Worm (Caenorhabditis elegans) whole organism, L3 larva: ENCODE measurements around the gene W09D10.4.

ENCODE experiments used
- R02D3.7 ChIP-seq: fragments of 150-350 bp; optimal IDR thresholded peaks from 2 replicates; lab custom pipeline; 2014; ENCODE audit warnings: missing biosample characterization, missing genetic modification characterization
- ZK546.5 ChIP-seq: sonication (generic microtip); optimal IDR thresholded peaks from 2 replicates; lab custom pipeline; 2017; ENCODE audit warnings: missing biosample characterization, missing genetic modification characterization
- aly-2 ChIP-seq: fragments of 150-350 bp; optimal IDR thresholded peaks from 2 replicates; lab custom pipeline; 2014; ENCODE audit warnings: missing biosample characterization, missing genetic modification characterization
- ama-1 ChIP-seq: fragments of 150-350 bp; optimal IDR thresholded peaks from 2 replicates; lab custom pipeline; 2018
- ceh-16 ChIP-seq: sonication (generic microtip); optimal IDR thresholded peaks from 2 replicates; lab custom pipeline; 2017; ENCODE audit warnings: missing biosample characterization, missing genetic modification characterization
- ceh-28 ChIP-seq: fragments of 150-350 bp; optimal IDR thresholded peaks from 2 replicates; lab custom pipeline; 2014; ENCODE audit warnings: missing biosample characterization, missing genetic modification reagents, missing genetic modification characterization
- ceh-82 ChIP-seq: fragments of 150-350 bp; optimal IDR thresholded peaks from 2 replicates; lab custom pipeline; 2014; ENCODE audit warnings: missing biosample characterization, missing genetic modification characterization
- ceh-9 ChIP-seq: sonication (generic microtip); optimal IDR thresholded peaks from 2 replicates; lab custom pipeline; 2018; ENCODE audit warnings: missing biosample characterization, missing genetic modification characterization
- daf-12 ChIP-seq: fragments of 150-350 bp; optimal IDR thresholded peaks from 2 replicates; lab custom pipeline; 2014; ENCODE audit warnings: missing biosample characterization, missing genetic modification reagents, missing genetic modification characterization
- egl-27 ChIP-seq: sonication (generic microtip); optimal IDR thresholded peaks from 4 replicates; lab custom pipeline; 2017; ENCODE audit warnings: missing biosample characterization, missing genetic modification reagents, missing genetic modification characterization
- egl-5 ChIP-seq: fragments of 150-350 bp; optimal IDR thresholded peaks from 2 replicates; lab custom pipeline; 2017; ENCODE audit warnings: missing biosample characterization, missing genetic modification reagents, missing genetic modification characterization, inconsistent platforms
- elt-1 ChIP-seq: fragments of 150-350 bp; optimal IDR thresholded peaks from 2 replicates; lab custom pipeline; 2014; ENCODE audit warnings: missing biosample characterization, missing genetic modification characterization
- elt-2 ChIP-seq: sonication (generic microtip); optimal IDR thresholded peaks from 2 replicates; lab custom pipeline; 2016; ENCODE audit warnings: missing genetic modification reagents, mild to moderate bottlenecking, missing genetic modification characterization, missing compliant biosample characterization
- elt-3 ChIP-seq, 3 experiments: fragments of 150-350 bp in 1 of 3; sonication (generic microtip) in 2 of 3; optimal IDR thresholded peaks; 2 replicates in 2 of 3; 4 replicates in 1 of 3; lab custom pipeline; 2014 to 2017; ENCODE audit warnings: missing biosample characterization in 3 of 3, missing genetic modification characterization in 3 of 3
- eor-1 ChIP-seq, 2 experiments: fragments of 150-350 bp; optimal IDR thresholded peaks; 2 replicates each; lab custom pipeline; 2014 to 2018; ENCODE audit warnings: missing biosample characterization in 2 of 2, missing genetic modification characterization in 2 of 2
- fkh-10 ChIP-seq: sonication (generic microtip); optimal IDR thresholded peaks from 2 replicates; lab custom pipeline; 2017; ENCODE audit warnings: missing biosample characterization, missing genetic modification reagents, missing genetic modification characterization
- fkh-2 ChIP-seq: fragments of 150-350 bp; optimal IDR thresholded peaks from 2 replicates; lab custom pipeline; 2014; ENCODE audit warnings: missing biosample characterization, missing genetic modification reagents, missing genetic modification characterization
- fos-1 ChIP-seq: fragments of 150-350 bp; optimal IDR thresholded peaks from 2 replicates; lab custom pipeline; 2014; ENCODE audit warnings: missing biosample characterization, missing genetic modification characterization
- hmg-11 ChIP-seq: sonication (generic microtip); optimal IDR thresholded peaks from 2 replicates; lab custom pipeline; 2016; ENCODE audit warnings: missing genetic modification characterization, missing compliant biosample characterization
- jun-1 ChIP-seq: fragments of 150-350 bp; optimal IDR thresholded peaks from 2 replicates; lab custom pipeline; 2014; ENCODE audit warnings: missing biosample characterization, missing genetic modification reagents, missing genetic modification characterization
- lin-15B ChIP-seq: fragments of 150-350 bp; optimal IDR thresholded peaks from 2 replicates; lab custom pipeline; 2014; ENCODE audit warnings: missing biosample characterization, missing genetic modification characterization
- lin-39 ChIP-seq: fragments of 150-350 bp; optimal IDR thresholded peaks from 2 replicates; lab custom pipeline; 2018; ENCODE audit warnings: missing biosample characterization, missing genetic modification reagents, missing genetic modification characterization
- lsy-12 ChIP-seq: sonication (generic microtip); optimal IDR thresholded peaks from 2 replicates; lab custom pipeline; 2016; ENCODE audit warnings: mild to moderate bottlenecking, missing genetic modification characterization, missing compliant biosample characterization
- mdl-1 ChIP-seq: fragments of 150-350 bp; optimal IDR thresholded peaks from 2 replicates; lab custom pipeline; 2014; ENCODE audit warnings: missing biosample characterization, missing genetic modification characterization
- mml-1 ChIP-seq: fragments of 150-350 bp; sonication (generic microtip); optimal IDR thresholded peaks from 3 replicates; lab custom pipeline; 2014; ENCODE audit warnings: missing biosample characterization, missing genetic modification characterization
- nfya-1 ChIP-seq: sonication (generic microtip); optimal IDR thresholded peaks from 2 replicates; lab custom pipeline; 2017; ENCODE audit warnings: missing genetic modification characterization, mild to moderate bottlenecking, missing compliant biosample characterization, antibody characterized with exemption, moderate library complexity; ENCODE audit not compliant: insufficient read depth
- nhr-11 ChIP-seq: fragments of 150-350 bp; optimal IDR thresholded peaks from 2 replicates; lab custom pipeline; 2014; ENCODE audit warnings: missing biosample characterization, missing genetic modification characterization
- nhr-12 ChIP-seq: fragments of 150-350 bp; optimal IDR thresholded peaks from 2 replicates; lab custom pipeline; 2014; ENCODE audit warnings: missing biosample characterization, missing genetic modification characterization
- nhr-23 ChIP-seq: fragments of 150-350 bp; optimal IDR thresholded peaks from 2 replicates; lab custom pipeline; 2014; ENCODE audit warnings: missing biosample characterization, missing genetic modification reagents, missing genetic modification characterization
- nhr-237 ChIP-seq: fragments of 150-350 bp; optimal IDR thresholded peaks from 2 replicates; lab custom pipeline; 2014; ENCODE audit warnings: missing biosample characterization, missing genetic modification characterization
- nhr-25 ChIP-seq: sonication (generic microtip); optimal IDR thresholded peaks from 2 replicates; lab custom pipeline; 2017; ENCODE audit warnings: missing biosample characterization, missing genetic modification characterization
- nhr-28 ChIP-seq: fragments of 150-350 bp; optimal IDR thresholded peaks from 2 replicates; lab custom pipeline; 2014; ENCODE audit warnings: missing biosample characterization, missing genetic modification characterization
- nhr-43 ChIP-seq: sonication (generic microtip); optimal IDR thresholded peaks from 2 replicates; lab custom pipeline; 2016; ENCODE audit warnings: mild to moderate bottlenecking, missing genetic modification characterization, missing compliant biosample characterization; ENCODE audit not compliant: poor library complexity, severe bottlenecking
- nhr-67 ChIP-seq: fragments of 150-350 bp; optimal IDR thresholded peaks from 2 replicates; lab custom pipeline; 2014; ENCODE audit warnings: missing biosample characterization, missing genetic modification characterization
- nhr-76 ChIP-seq: fragments of 150-350 bp; sonication (generic microtip); optimal IDR thresholded peaks from 5 replicates; lab custom pipeline; 2014; ENCODE audit warnings: missing biosample characterization, missing genetic modification characterization
- nhr-77 ChIP-seq: fragments of 150-350 bp; optimal IDR thresholded peaks from 2 replicates; lab custom pipeline; 2014; ENCODE audit warnings: missing biosample characterization, missing genetic modification characterization
- pha-4 ChIP-seq: fragments of 150-350 bp; optimal IDR thresholded peaks from 2 replicates; lab custom pipeline; 2014; ENCODE audit warnings: missing biosample characterization, missing genetic modification reagents, missing genetic modification characterization
- pqm-1 ChIP-seq: fragments of 150-350 bp; optimal IDR thresholded peaks from 2 replicates; lab custom pipeline; 2017; ENCODE audit warnings: missing biosample characterization, missing genetic modification characterization, inconsistent platforms
- sea-2 ChIP-seq: fragments of 150-350 bp; sonication (generic microtip); optimal IDR thresholded peaks from 4 replicates; lab custom pipeline; 2014; ENCODE audit warnings: missing biosample characterization, missing genetic modification reagents, missing genetic modification characterization
- skn-1 ChIP-seq: fragments of 150-350 bp; optimal IDR thresholded peaks from 2 replicates; lab custom pipeline; 2014; ENCODE audit warnings: missing biosample characterization, missing genetic modification characterization
- snpc-4 ChIP-seq: fragments of 150-350 bp; optimal IDR thresholded peaks from 2 replicates; lab custom pipeline; 2014; ENCODE audit warnings: missing biosample characterization, missing genetic modification characterization
- tbx-2 ChIP-seq: sonication (generic microtip); optimal IDR thresholded peaks from 2 replicates; lab custom pipeline; 2016; ENCODE audit warnings: mild to moderate bottlenecking, missing genetic modification characterization, missing compliant biosample characterization
- unc-39 ChIP-seq: sonication (generic microtip); optimal IDR thresholded peaks from 4 replicates; lab custom pipeline; 2017; ENCODE audit warnings: missing biosample characterization, missing genetic modification characterization
- unc-62 ChIP-seq: fragments of 150-350 bp; sonication (generic microtip); optimal IDR thresholded peaks from 4 replicates; lab custom pipeline; 2014; ENCODE audit warnings: missing biosample characterization, missing genetic modification reagents, missing genetic modification characterization
- zag-1 ChIP-seq: fragments of 150-350 bp; optimal IDR thresholded peaks from 2 replicates; lab custom pipeline; 2014; ENCODE audit warnings: missing biosample characterization, missing genetic modification characterization
- ztf-11 ChIP-seq: fragments of 150-350 bp; optimal IDR thresholded peaks from 2 replicates; lab custom pipeline; 2014; ENCODE audit warnings: missing biosample characterization, missing genetic modification characterization
- ztf-4 ChIP-seq: fragments of 150-350 bp; optimal IDR thresholded peaks from 2 replicates; lab custom pipeline; 2014; ENCODE audit warnings: missing biosample characterization, missing genetic modification characterization

W09D10.4 gene

DNA sequence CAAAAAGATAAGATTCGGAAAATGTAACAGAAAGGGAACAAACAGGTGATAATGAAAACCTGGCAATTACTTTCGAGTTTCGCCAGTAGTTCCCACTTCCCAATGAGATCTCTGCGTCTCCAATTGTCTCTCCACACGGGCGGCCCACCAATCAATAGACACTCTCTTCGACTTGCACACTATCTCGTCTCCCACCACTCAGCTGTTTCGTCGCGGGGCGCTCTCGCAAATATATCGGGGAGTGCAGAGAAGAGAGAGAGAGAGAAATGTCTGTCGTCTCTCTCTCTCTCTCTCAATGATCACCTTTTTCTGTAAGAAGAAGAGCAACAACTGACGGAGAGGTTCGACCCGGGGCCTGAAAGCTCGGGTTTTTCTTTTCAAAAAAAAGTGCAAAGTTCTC lies 4.2 kb upstream of the W09D10.4 start:
- TF ChIP-seq mml-1 (tag; lab: Kevin White, UChicago) (no peak), lin-15B (peak; percentile 80), R02D3.7 (tag; lab: Kevin White, UChicago) (peak; percentile 56), nhr-237 (tag; lab: Kevin White, UChicago) (no peak), mdl-1 (tag; lab: Kevin White, UChicago) (peak; percentile 70), sea-2 (GFP tag; lab: Kevin White, UChicago) (no peak), nhr-12 (no peak), nhr-11 (tag; lab: Kevin White, UChicago) (peak; percentile 6), nhr-77 (tag; lab: Kevin White, UChicago) (no peak), nhr-43 (peak; percentile 22), ztf-4 (tag; lab: Kevin White, UChicago) (no peak), ztf-11 (tag; lab: Kevin White, UChicago) (no peak), elt-3 (tag; optimal IDR thresholded peaks at IDR 0.05; lab: Kevin White, UChicago) (no peak), ceh-9 (tag; lab: Kevin White, UChicago) (no peak), zag-1 (tag; lab: Kevin White, UChicago) (no peak), lsy-12 (tag; lab: Kevin White, UChicago) (peak; percentile 71), elt-2 (tag; lab: Kevin White, UChicago) (peak; percentile 86), fos-1 (tag; lab: Kevin White, UChicago) (no peak), hmg-11 (peak; percentile 98), nhr-23 (tag; lab: Kevin White, UChicago) (peak; percentile 75), lin-39 (tag; lab: Kevin White, UChicago) (peak; percentile 86), unc-62 (no peak), ceh-82 (peak; percentile 45), pha-4 (tag; lab: Kevin White, UChicago) (peak; percentile 88), nhr-76 (tag; lab: Kevin White, UChicago) (no peak), ceh-28 (peak; percentile 95), nhr-25 (tag; lab: Kevin White, UChicago) (peak; percentile 81), elt-1 (tag; lab: Kevin White, UChicago) (peak; percentile 1), ama-1 (lab: Kevin White, UChicago) (peak; percentile 35), egl-27 (tag; lab: Kevin White, UChicago) (peak; percentile 29), snpc-4 (tag; lab: Kevin White, UChicago) (peak; percentile 50), jun-1 (tag; lab: Kevin White, UChicago) (peak; percentile 87), ZK546.5 (tag; lab: Kevin White, UChicago) (no peak), nhr-28 (tag; lab: Kevin White, UChicago) (no peak), nfya-1 (tag; lab: Kevin White, UChicago) (peak; percentile 97), egl-5 (peak; percentile 82), fkh-10 (peak; percentile 29), daf-12 (no peak), pqm-1 (peak; percentile 68), skn-1 (tag; lab: Kevin White, UChicago) (peak; percentile 20), aly-2 (tag; lab: Kevin White, UChicago) (no peak), unc-39 (tag; lab: Kevin White, UChicago) (no peak), fkh-2 (tag; lab: Kevin White, UChicago) (no peak), eor-1 (tag; optimal IDR thresholded peaks at IDR 0.05; lab: Kevin White, UChicago) (no peak), tbx-2 (tag; lab: Kevin White, UChicago) (peak; percentile 33), nhr-67 (no peak), ceh-16 (tag; lab: Kevin White, UChicago) (no peak)
